Fruit fly (Drosophila melanogaster) whole organism, embryonic: ENCODE results near the gene CG6012.

Source experiments
- ATbp ChIP-seq: fragments of 200-800 bp; sonication (Bioruptor generic); optimal IDR thresholded peaks from 2 replicates; lab custom pipeline; 2017; ENCODE audit warnings: missing biosample characterization, mild to moderate bottlenecking, missing genetic modification characterization, missing genetic modification reagents
- Atf-2 ChIP-seq: fragments of 200-800 bp; sonication (Bioruptor generic); optimal IDR thresholded peaks from 2 replicates; lab custom pipeline; 2016; ENCODE audit warnings: missing biosample characterization, missing genetic modification characterization
- Bteb2 ChIP-seq: fragments of 200-800 bp; sonication (Bioruptor generic); optimal IDR thresholded peaks from 2 replicates; lab custom pipeline; 2016; ENCODE audit warnings: missing biosample characterization, missing genetic modification characterization
- CG10366 ChIP-seq: fragments of 200-800 bp; sonication (Bioruptor generic); IDR thresholded peaks from 2 replicates; pipeline ENCODE4 v1.3.6; 2022; ENCODE audit warnings: missing biosample characterization, missing genetic modification characterization
- CG10431 ChIP-seq: fragments of 200-800 bp; sonication (Bioruptor generic); optimal IDR thresholded peaks from 3 replicates; lab custom pipeline; 2018; ENCODE audit warnings: missing biosample characterization, mild to moderate bottlenecking, missing genetic modification characterization
- CG10543 ChIP-seq: fragments of 200-800 bp; sonication (Bioruptor generic); optimal IDR thresholded peaks from 3 replicates; lab custom pipeline; 2017; ENCODE audit warnings: missing biosample characterization, mild to moderate bottlenecking, missing genetic modification characterization, moderate library complexity
- CG10959 ChIP-seq: fragments of 200-800 bp; sonication (Bioruptor generic); IDR thresholded peaks from 2 replicates; pipeline ENCODE4 v1.3.6; 2022; ENCODE audit warnings: missing biosample characterization, missing genetic modification characterization
- CG10979 ChIP-seq: fragments of 200-800 bp; sonication (Bioruptor generic); optimal IDR thresholded peaks from 2 replicates; lab custom pipeline; 2018; ENCODE audit warnings: missing biosample characterization, mild to moderate bottlenecking, missing genetic modification characterization, moderate library complexity
- CG11247 ChIP-seq: fragments of 200-800 bp; sonication (Bioruptor generic); IDR thresholded peaks from 2 replicates; pipeline ENCODE4 v1.3.6; 2022; ENCODE audit warnings: missing biosample characterization, missing genetic modification characterization
- CG11504 ChIP-seq: fragments of 200-800 bp; sonication (Bioruptor generic); optimal IDR thresholded peaks from 3 replicates; lab custom pipeline; 2019; ENCODE audit warnings: missing biosample characterization, mild to moderate bottlenecking, missing genetic modification characterization, moderate library complexity
- CG12942 ChIP-seq: fragments of 200-800 bp; sonication (Bioruptor generic); optimal IDR thresholded peaks from 3 replicates; lab custom pipeline; 2016; ENCODE audit warnings: missing biosample characterization, missing genetic modification characterization
- CG13296 ChIP-seq: fragments of 200-800 bp; sonication (Bioruptor generic); optimal IDR thresholded peaks from 3 replicates; lab custom pipeline; 2018; ENCODE audit warnings: missing biosample characterization, mild to moderate bottlenecking, missing genetic modification characterization
- CG15514 ChIP-seq: fragments of 200-800 bp; sonication (Bioruptor generic); optimal IDR thresholded peaks from 3 replicates; lab custom pipeline; 2017; ENCODE audit warnings: missing biosample characterization, missing genetic modification characterization, mild to moderate bottlenecking, moderate library complexity, missing genetic modification reagents
- CG16779 ChIP-seq: fragments of 200-800 bp; sonication (Bioruptor generic); IDR thresholded peaks from 2 replicates; pipeline ENCODE4 v1.3.6; 2022; ENCODE audit warnings: missing biosample characterization, missing genetic modification characterization
- CG18599 ChIP-seq: fragments of 200-800 bp; sonication (Bioruptor generic); optimal IDR thresholded peaks from 3 replicates; lab custom pipeline; 2017; ENCODE audit warnings: missing biosample characterization, missing genetic modification characterization, mild to moderate bottlenecking, moderate library complexity, missing genetic modification reagents
- CG18619 ChIP-seq: fragments of 200-800 bp; sonication (Bioruptor generic); optimal IDR thresholded peaks from 3 replicates; lab custom pipeline; 2017; ENCODE audit warnings: missing biosample characterization, mild to moderate bottlenecking, missing genetic modification characterization
- CG30431 ChIP-seq: fragments of 200-800 bp; sonication (Bioruptor generic); optimal IDR thresholded peaks from 2 replicates; lab custom pipeline; 2017; ENCODE audit warnings: missing biosample characterization, missing genetic modification characterization
- CG33557 ChIP-seq: fragments of 200-800 bp; sonication (Bioruptor generic); optimal IDR thresholded peaks from 2 replicates; lab custom pipeline; 2019; ENCODE audit warnings: missing biosample characterization, mild to moderate bottlenecking, missing genetic modification characterization, moderate library complexity
- CG43689 ChIP-seq: fragments of 200-800 bp; sonication (Bioruptor generic); IDR thresholded peaks from 2 replicates; pipeline ENCODE4 v1.3.6; 2022; ENCODE audit warnings: missing biosample characterization, missing genetic modification characterization
- CG4424 ChIP-seq: fragments of 200-800 bp; sonication (Bioruptor generic); optimal IDR thresholded peaks from 3 replicates; lab custom pipeline; 2016; ENCODE audit warnings: missing biosample characterization, missing genetic modification characterization
- CG5180 ChIP-seq: fragments of 200-800 bp; sonication (Bioruptor generic); optimal IDR thresholded peaks from 3 replicates; lab custom pipeline; 2017; ENCODE audit warnings: missing biosample characterization, missing genetic modification characterization, mild to moderate bottlenecking, moderate library complexity, missing genetic modification reagents
- CG7987 ChIP-seq: fragments of 200-800 bp; sonication (Bioruptor generic); optimal IDR thresholded peaks from 2 replicates; lab custom pipeline; 2018; ENCODE audit warnings: missing biosample characterization, mild to moderate bottlenecking, missing genetic modification characterization, moderate library complexity
- CG8388 ChIP-seq: fragments of 200-800 bp; sonication (Bioruptor generic); optimal IDR thresholded peaks from 2 replicates; lab custom pipeline; 2019; ENCODE audit warnings: missing biosample characterization, mild to moderate bottlenecking, missing genetic modification characterization, moderate library complexity
- CG9727 ChIP-seq: fragments of 200-800 bp; sonication (Bioruptor generic); optimal IDR thresholded peaks from 3 replicates; lab custom pipeline; 2017; ENCODE audit warnings: missing biosample characterization, mild to moderate bottlenecking, missing genetic modification characterization
- Camta ChIP-seq: fragments of 200-800 bp; sonication (Bioruptor generic); optimal IDR thresholded peaks from 2 replicates; lab custom pipeline; 2016; ENCODE audit warnings: missing biosample characterization, missing genetic modification characterization
- Dip2 ChIP-seq: fragments of 200-800 bp; sonication (Bioruptor generic); IDR thresholded peaks from 2 replicates; pipeline ENCODE4 v1.3.6; 2022; ENCODE audit warnings: missing biosample characterization, missing genetic modification characterization
- Doc2 ChIP-seq: fragments of 200-800 bp; sonication (Bioruptor generic); IDR thresholded peaks from 2 replicates; pipeline ENCODE4 v1.3.6; 2022; ENCODE audit warnings: missing biosample characterization, missing genetic modification characterization
- Doc3 ChIP-seq: fragments of 200-800 bp; sonication (Bioruptor generic); IDR thresholded peaks from 3 replicates; pipeline ENCODE4 v1.3.6; 2022; ENCODE audit warnings: missing biosample characterization, missing genetic modification characterization; ENCODE audit not compliant: partially characterized antibody
- Dp ChIP-seq: fragments of 200-800 bp; sonication (Bioruptor generic); optimal IDR thresholded peaks from 2 replicates; lab custom pipeline; 2018; ENCODE audit warnings: missing biosample characterization, mild to moderate bottlenecking, missing genetic modification characterization, moderate library complexity
- HLH3B ChIP-seq: fragments of 200-800 bp; sonication (Bioruptor generic); IDR thresholded peaks from 2 replicates; pipeline ENCODE4 v1.3.6; 2022; ENCODE audit warnings: missing biosample characterization, missing genetic modification characterization
- Hand ChIP-seq: fragments of 200-800 bp; sonication (Bioruptor generic); optimal IDR thresholded peaks from 2 replicates; lab custom pipeline; 2017; ENCODE audit warnings: mild to moderate bottlenecking, missing biosample characterization, missing genetic modification reagents, missing genetic modification characterization
- Mrtf ChIP-seq: fragments of 200-800 bp; sonication (Bioruptor generic); IDR thresholded peaks from 3 replicates; pipeline ENCODE4 v1.3.6; 2022; ENCODE audit warnings: missing biosample characterization, missing genetic modification characterization
- Six4 ChIP-seq: fragments of 200-800 bp; sonication (Bioruptor generic); optimal IDR thresholded peaks from 2 replicates; lab custom pipeline; 2016; ENCODE audit warnings: missing biosample characterization, missing genetic modification characterization
- Sry-δ ChIP-seq: fragments of 200-800 bp; sonication (Bioruptor generic); optimal IDR thresholded peaks from 2 replicates; lab custom pipeline; 2016; ENCODE audit warnings: missing biosample characterization, missing genetic modification characterization
- Xbp1 ChIP-seq: fragments of 200-800 bp; sonication (Bioruptor generic); optimal IDR thresholded peaks from 3 replicates; lab custom pipeline; 2016; ENCODE audit warnings: missing biosample characterization, mild to moderate bottlenecking, missing genetic modification characterization
- bigmax ChIP-seq: fragments of 200-800 bp; sonication (Bioruptor generic); optimal IDR thresholded peaks from 2 replicates; lab custom pipeline; 2018; ENCODE audit warnings: missing biosample characterization, mild to moderate bottlenecking, missing genetic modification characterization
- ewg ChIP-seq: fragments of 200-800 bp; sonication (Bioruptor generic); optimal IDR thresholded peaks from 3 replicates; lab custom pipeline; 2017; ENCODE audit warnings: mild to moderate bottlenecking, missing biosample characterization, missing genetic modification reagents, missing genetic modification characterization
- grau ChIP-seq: fragments of 200-800 bp; optimal IDR thresholded peaks from 3 replicates; lab custom pipeline; 2019; ENCODE audit warnings: missing biosample characterization, mild to moderate bottlenecking, missing genetic modification characterization, moderate library complexity
- h ChIP-seq: fragments of >200 bp; optimal IDR thresholded peaks from 2 replicates; lab custom pipeline; 2017
- hbn ChIP-seq: fragments of 200-800 bp; sonication (Bioruptor generic); IDR thresholded peaks from 2 replicates; pipeline ENCODE4 v1.3.6; 2022; ENCODE audit warnings: missing biosample characterization, missing genetic modification characterization; ENCODE audit not compliant: partially characterized antibody
- jing ChIP-seq: fragments of 200-800 bp; sonication (Bioruptor generic); optimal IDR thresholded peaks from 2 replicates; lab custom pipeline; 2018; ENCODE audit warnings: missing biosample characterization, mild to moderate bottlenecking, missing genetic modification characterization
- kay ChIP-seq: fragments of 200-800 bp; sonication (Bioruptor generic); optimal IDR thresholded peaks from 2 replicates; lab custom pipeline; 2016; ENCODE audit warnings: missing biosample characterization, missing genetic modification characterization
- klu ChIP-seq: fragments of 200-800 bp; sonication (Bioruptor generic); IDR thresholded peaks from 2 replicates; pipeline ENCODE4 v1.3.6; 2022; ENCODE audit warnings: missing biosample characterization, missing genetic modification characterization
- lmd ChIP-seq: fragments of 200-800 bp; sonication (Bioruptor generic); IDR thresholded peaks from 2 replicates; pipeline ENCODE4 v1.3.6; 2022; ENCODE audit warnings: missing biosample characterization, missing genetic modification characterization
- nerfin-2 ChIP-seq: fragments of 200-800 bp; sonication (Bioruptor generic); IDR thresholded peaks from 2 replicates; pipeline ENCODE4 v1.3.6; 2022; ENCODE audit warnings: missing biosample characterization, missing genetic modification characterization; ENCODE audit not compliant: partially characterized antibody
- phol ChIP-seq: fragments of 200-800 bp; sonication (Bioruptor generic); optimal IDR thresholded peaks from 3 replicates; lab custom pipeline; 2018; ENCODE audit warnings: missing biosample characterization, mild to moderate bottlenecking, missing genetic modification characterization, moderate library complexity
- seq ChIP-seq: fragments of 200-800 bp; sonication (Bioruptor generic); IDR thresholded peaks from 2 replicates; pipeline ENCODE4 v1.3.6; 2022; ENCODE audit warnings: missing biosample characterization, missing genetic modification characterization
- sqz ChIP-seq: fragments of 200-800 bp; sonication (Bioruptor generic); optimal IDR thresholded peaks from 3 replicates; lab custom pipeline; 2018; ENCODE audit warnings: missing biosample characterization, mild to moderate bottlenecking, missing genetic modification characterization
- twi ChIP-seq: fragments of 200-800 bp; optimal IDR thresholded peaks from 2 replicates; lab custom pipeline; 2019; ENCODE audit warnings: missing biosample characterization, mild to moderate bottlenecking, missing genetic modification characterization, moderate library complexity
- wdn ChIP-seq: fragments of 200-800 bp; sonication (Bioruptor generic); IDR thresholded peaks from 2 replicates; pipeline ENCODE4 v1.3.6; 2022; ENCODE audit warnings: missing biosample characterization, missing genetic modification characterization
- zen ChIP-seq: fragments of 200-800 bp; sonication (Bioruptor generic); optimal IDR thresholded peaks from 3 replicates; lab custom pipeline; 2018; ENCODE audit warnings: missing biosample characterization, mild to moderate bottlenecking, missing genetic modification characterization, moderate library complexity

Gene CG6012

DNA sequence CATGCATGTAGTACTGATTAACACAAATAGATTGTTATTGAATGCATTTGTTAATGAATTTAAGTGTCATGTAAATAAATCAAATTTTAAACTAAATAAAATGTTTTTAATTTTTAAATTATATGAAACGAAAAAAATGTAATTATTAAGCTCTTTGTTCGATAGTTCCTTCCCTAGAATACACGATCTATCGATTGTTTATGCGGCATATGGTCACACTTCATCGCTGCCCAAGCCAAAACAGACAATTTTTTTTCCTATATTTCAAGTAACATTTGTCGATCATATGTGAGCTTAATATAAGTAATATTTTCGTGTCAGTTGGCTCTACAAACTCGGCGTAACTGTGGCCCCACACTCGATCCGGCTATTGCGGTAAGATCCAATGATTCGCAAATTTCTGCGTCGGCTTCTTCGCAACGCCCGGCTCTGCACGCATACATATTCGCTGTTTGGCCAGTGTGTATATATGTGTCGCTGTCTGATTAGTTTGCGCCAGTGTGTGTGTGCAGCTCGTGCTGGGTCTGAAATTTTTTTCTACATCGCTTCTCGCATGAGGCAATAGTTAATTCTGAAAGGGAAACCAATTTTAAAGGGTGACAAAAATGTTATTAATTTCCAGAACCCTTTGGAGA is 34.3 kb downstream of the CG6012 start, which contains the start of gene AspRS-m (continued):
- TF ChIP-seq Atf-2 (no peak), CG16779 (GFP tag; lab: Robert Waterston, UW) (no peak), kay (GFP tag; lab: Kevin White, UChicago) (no peak), CG33557 (GFP tag; lab: Kevin White, UChicago) (no peak), Sry-δ (GFP tag; lab: Kevin White, UChicago) (peak; percentile 82), grau (no peak), hbn (GFP tag; lab: Robert Waterston, UW) (peak; percentile 71), CG12942 (GFP tag; lab: Kevin White, UChicago) (no peak), bigmax (GFP tag; lab: Kevin White, UChicago) (no peak), CG10979 (no peak), CG4424 (GFP tag; lab: Kevin White, UChicago) (peak; percentile 3), Dp (GFP tag; lab: Kevin White, UChicago) (peak; percentile 15), HLH3B (GFP tag; lab: Robert Waterston, UW) (no peak), CG10543 (GFP tag; lab: Kevin White, UChicago) (no peak), CG5180 (GFP tag; lab: Kevin White, UChicago) (no peak), CG30431 (GFP tag; lab: Kevin White, UChicago) (no peak), sqz (GFP tag; lab: Kevin White, UChicago) (no peak), Dip2 (GFP tag; lab: Robert Waterston, UW) (no peak), CG15514 (no peak), twi (no peak), seq (GFP tag; lab: Robert Waterston, UW) (no peak), Camta (GFP tag; lab: Kevin White, UChicago) (no peak), jing (GFP tag; lab: Kevin White, UChicago) (no peak), Doc3 (peak; percentile 79), CG18599 (GFP tag; lab: Kevin White, UChicago) (no peak), CG10959 (GFP tag; lab: Robert Waterston, UW) (no peak), ewg (peak; percentile 30), CG7987 (GFP tag; lab: Kevin White, UChicago) (no peak), wdn (GFP tag; lab: Robert Waterston, UW) (no peak), Xbp1 (no peak), CG10366 (GFP tag; lab: Robert Waterston, UW) (no peak), phol (tag; lab: Kevin White, UChicago) (no peak), h (lab: Kevin White, UChicago) (no peak), Doc2 (GFP tag; lab: Robert Waterston, UW) (no peak), ATbp (GFP tag; lab: Kevin White, UChicago) (no peak), Hand (GFP tag; lab: Kevin White, UChicago) (no peak), CG9727 (GFP tag; lab: Kevin White, UChicago) (peak; percentile 13), CG18619 (GFP tag; lab: Kevin White, UChicago) (no peak), zen (peak; percentile 18), nerfin-2 (peak; percentile 78), Six4 (GFP tag; lab: Kevin White, UChicago) (no peak), CG11504 (tag; lab: Kevin White, UChicago) (no peak), CG10431 (no peak), CG13296 (no peak), Mrtf (GFP tag; lab: Robert Waterston, UW) (no peak), CG11247 (GFP tag; lab: Robert Waterston, UW) (no peak), CG43689 (no peak), CG8388 (no peak), lmd (no peak), Bteb2 (GFP tag; lab: Kevin White, UChicago) (no peak), klu (GFP tag; lab: Robert Waterston, UW) (no peak)
